Worm (Caenorhabditis elegans) whole organism, young adult: ENCODE data around the gene nhr-67.

Experiments used
- B0019.2 ChIP-seq: fragments of 200-800 bp; sonication (Bioruptor generic); conservative IDR thresholded peaks from 2 replicates; pipeline ENCODE4 v1.3.6; 2022; ENCODE audit warnings: missing genetic modification reagents, missing genetic modification characterization, missing compliant biosample characterization
- B0035.1 ChIP-seq: sonication (generic microtip); optimal IDR thresholded peaks from 2 replicates; lab custom pipeline; 2016; ENCODE audit warnings: missing genetic modification characterization, mild to moderate bottlenecking, missing compliant biosample characterization, missing genotype, missing genetic modification reagents
- F57A8.1 ChIP-seq: fragments of 200-800 bp; sonication (Bioruptor generic); optimal IDR thresholded peaks from 2 replicates; lab custom pipeline; 2018; ENCODE audit warnings: mild to moderate bottlenecking, missing genetic modification characterization, moderate library complexity, missing compliant biosample characterization
- K11D2.4 ChIP-seq: fragments of 200-800 bp; sonication (Bioruptor generic); IDR thresholded peaks from 2 replicates; pipeline ENCODE4 v1.3.6; 2022; ENCODE audit warnings: missing genetic modification reagents, missing genetic modification characterization, missing compliant biosample characterization
- Y53F4B.3 ChIP-seq: fragments of 200-800 bp; sonication (Bioruptor generic); IDR thresholded peaks from 2 replicates; pipeline ENCODE4 v1.3.6; 2022; ENCODE audit warnings: missing genetic modification reagents, missing genetic modification characterization, missing compliant biosample characterization
- ama-1 ChIP-seq, 3 experiments: fragments of 150-350 bp in 1 of 3; sonication (generic microtip) in 2 of 3; optimal IDR thresholded peaks; 2 replicates each; lab custom pipeline; 2014 to 2018; ENCODE audit warnings: missing biosample characterization in 2 of 3, missing genetic modification characterization in 2 of 3, missing genetic modification reagents in 2 of 3
- aptf-3 ChIP-seq: fragments of 200-800 bp; sonication (Bioruptor generic); IDR thresholded peaks from 2 replicates; pipeline ENCODE4 v1.3.6; 2022; ENCODE audit warnings: missing genetic modification characterization, missing compliant biosample characterization
- atf-7 ChIP-seq: sonication (generic microtip); optimal IDR thresholded peaks from 2 replicates; lab custom pipeline; 2017; ENCODE audit warnings: mild to moderate bottlenecking, missing genetic modification characterization, missing compliant biosample characterization
- bed-1 ChIP-seq: fragments of 200-800 bp; sonication (Bioruptor generic); IDR thresholded peaks from 2 replicates; pipeline ENCODE4 v1.3.6; 2022; ENCODE audit warnings: missing genetic modification reagents, missing genetic modification characterization, missing compliant biosample characterization
- ceh-79 ChIP-seq: sonication (generic microtip); optimal IDR thresholded peaks from 2 replicates; lab custom pipeline; 2017; ENCODE audit warnings: mild to moderate bottlenecking, missing genetic modification characterization, missing compliant biosample characterization
- die-1 ChIP-seq: sonication (generic microtip); optimal IDR thresholded peaks from 2 replicates; lab custom pipeline; 2016; ENCODE audit warnings: missing genotype, mild to moderate bottlenecking, missing genetic modification characterization, missing compliant biosample characterization
- dpff-1 ChIP-seq: sonication (generic microtip); optimal IDR thresholded peaks from 2 replicates; lab custom pipeline; 2017; ENCODE audit warnings: mild to moderate bottlenecking, missing genetic modification characterization, missing compliant biosample characterization
- efl-1 ChIP-seq: fragments of 150-350 bp; optimal IDR thresholded peaks from 2 replicates; lab custom pipeline; 2014; ENCODE audit warnings: missing biosample characterization, missing genetic modification reagents, missing genetic modification characterization
- egl-44 ChIP-seq: fragments of 200-800 bp; sonication (Bioruptor generic); IDR thresholded peaks from 2 replicates; pipeline ENCODE4 v1.3.6; 2022; ENCODE audit warnings: missing genetic modification reagents, missing genetic modification characterization, missing compliant biosample characterization
- ets-4 ChIP-seq: fragments of 200-800 bp; sonication (Bioruptor generic); optimal IDR thresholded peaks from 2 replicates; lab custom pipeline; 2018; ENCODE audit warnings: mild to moderate bottlenecking, missing genetic modification characterization, missing compliant biosample characterization
- fkh-3 ChIP-seq: sonication (generic microtip); optimal IDR thresholded peaks from 2 replicates; lab custom pipeline; 2016; ENCODE audit warnings: mild to moderate bottlenecking, missing genetic modification characterization, missing compliant biosample characterization
- hlh-12 ChIP-seq: sonication (generic microtip); optimal IDR thresholded peaks from 2 replicates; lab custom pipeline; 2016; ENCODE audit warnings: missing genetic modification characterization, missing compliant biosample characterization
- let-607 ChIP-seq, 2 experiments: fragments of 200-800 bp in 1 of 2; sonication (Bioruptor generic) in 1 of 2; sonication (generic microtip) in 1 of 2; optimal IDR thresholded peaks; 2 replicates each; lab custom pipeline; 2016 to 2018; ENCODE audit warnings: mild to moderate bottlenecking in 2 of 2, missing compliant biosample characterization in 2 of 2, missing genetic modification characterization in 2 of 2, moderate library complexity in 2 of 2, missing genotype in 1 of 2
- lin-54 ChIP-seq: fragments of 200-800 bp; sonication (Bioruptor generic); optimal IDR thresholded peaks from 2 replicates; lab custom pipeline; 2018; ENCODE audit warnings: mild to moderate bottlenecking, missing genetic modification characterization, missing compliant biosample characterization
- mel-28 ChIP-seq: sonication (generic microtip); optimal IDR thresholded peaks from 2 replicates; lab custom pipeline; 2016; ENCODE audit warnings: borderline replicate concordance, mild to moderate bottlenecking, missing genetic modification characterization, missing compliant biosample characterization
- nfyb-1 ChIP-seq: fragments of 200-800 bp; sonication (Bioruptor generic); IDR thresholded peaks from 2 replicates; pipeline ENCODE4 v1.3.6; 2022; ENCODE audit warnings: missing genetic modification reagents, missing genetic modification characterization, missing compliant biosample characterization
- nhr-80 ChIP-seq: sonication (generic microtip); optimal IDR thresholded peaks from 2 replicates; lab custom pipeline; 2016; ENCODE audit warnings: missing genetic modification characterization, missing compliant biosample characterization
- rcor-1 ChIP-seq: fragments of 200-800 bp; sonication (Bioruptor generic); IDR thresholded peaks from 2 replicates; pipeline ENCODE4 v1.3.6; 2022; ENCODE audit warnings: missing genetic modification reagents, missing genetic modification characterization, missing compliant biosample characterization
- snpc-4 ChIP-seq, 5 experiments: fragments of 150-350 bp in 1 of 5; sonication (generic microtip) in 4 of 5; optimal IDR thresholded peaks; 2 replicates each; lab custom pipeline; 2014 to 2018; ENCODE audit warnings: missing genetic modification characterization in 5 of 5, missing biosample characterization in 3 of 5, antibody characterized with exemption in 2 of 5, mild to moderate bottlenecking in 2 of 5, missing compliant biosample characterization in 2 of 5, missing genotype in 2 of 5, moderate library complexity in 2 of 5, missing genetic modification reagents in 1 of 5
- tlf-1 ChIP-seq: fragments of 200-800 bp; sonication (Bioruptor generic); optimal IDR thresholded peaks from 2 replicates; lab custom pipeline; 2018; ENCODE audit warnings: mild to moderate bottlenecking, missing genetic modification characterization, missing compliant biosample characterization
- unc-130 ChIP-seq: sonication (generic microtip); optimal IDR thresholded peaks from 2 replicates; lab custom pipeline; 2016; ENCODE audit warnings: missing genetic modification reagents, missing genetic modification characterization, missing compliant biosample characterization
- unc-62 ChIP-seq: fragments of 150-350 bp; optimal IDR thresholded peaks from 2 replicates; lab custom pipeline; 2014; ENCODE audit warnings: missing biosample characterization, missing genetic modification reagents, missing genetic modification characterization
- ztf-25 ChIP-seq: fragments of 200-800 bp; sonication (Bioruptor generic); IDR thresholded peaks from 2 replicates; pipeline ENCODE4 v1.3.6; 2022; ENCODE audit warnings: missing genetic modification reagents, missing genetic modification characterization, missing compliant biosample characterization
- ztf-26 ChIP-seq: sonication (generic microtip); optimal IDR thresholded peaks from 2 replicates; lab custom pipeline; 2017; ENCODE audit warnings: missing genetic modification characterization, missing compliant biosample characterization
- ztf-28 ChIP-seq: fragments of 200-800 bp; sonication (Bioruptor generic); IDR thresholded peaks from 2 replicates; pipeline ENCODE4 v1.3.6; 2022; ENCODE audit warnings: missing genetic modification reagents, missing genetic modification characterization, missing compliant biosample characterization
- ztf-6 ChIP-seq: fragments of 200-800 bp; sonication (Bioruptor generic); IDR thresholded peaks from 2 replicates; pipeline ENCODE4 v1.3.6; 2022; ENCODE audit warnings: missing genetic modification reagents, missing genetic modification characterization, missing compliant biosample characterization

nhr-67 gene

ce11 chrIV:11212978-11213377 lies 43.4 kb downstream of the nhr-67 start:
- TF ChIP-seq hlh-12 (tag; lab: Kevin White, UChicago) (no peak), rcor-1 (GFP tag; lab: Robert Waterston, UW) (no peak), atf-7 (no peak), B0035.1 (tag; lab: Kevin White, UChicago) (no peak), ztf-26 (no peak), K11D2.4 (GFP tag; lab: Robert Waterston, UW) (no peak), lin-54 (GFP tag; lab: Kevin White, UChicago) (no peak), efl-1 (GFP tag; lab: Kevin White, UChicago) (no peak), mel-28 (tag; lab: Kevin White, UChicago) (no peak), tlf-1 (GFP tag; lab: Kevin White, UChicago) (no peak), nhr-80 (tag; lab: Kevin White, UChicago) (no peak), B0019.2 (GFP tag; lab: Robert Waterston, UW) (no peak), Y53F4B.3 (no peak), ets-4 (GFP tag; lab: Kevin White, UChicago) (no peak), ama-1 (optimal IDR thresholded peaks at IDR 0.05; lab: Kevin White, UChicago) (no peak), ama-1 (GFP tag; optimal IDR thresholded peaks at IDR 0.05; lab: Kevin White, UChicago) (no peak), dpff-1 (tag; lab: Kevin White, UChicago) (no peak), ztf-25 (no peak), bed-1 (GFP tag; lab: Robert Waterston, UW) (no peak), die-1 (tag; lab: Kevin White, UChicago) (no peak)

- no peak for TF ChIP-seq ztf-6 (GFP tag; lab: Robert Waterston, UW)
Measured at ce11 chrIV:11218037-11218436, 48.5 kb downstream of the nhr-67 start, which contains the start of gene zip-6. zip-6 (minus strand) TSS chrIV:11218137.

ce11 chrIV:11223878-11224277 lies 54.3 kb downstream of the nhr-67 start, which contains the start of gene C29F4.3:
C29F4.3 (minus strand) TSS chrIV:11223978.
- no peak for TF ChIP-seq F57A8.1 (GFP tag; lab: Kevin White, UChicago)
- TF ChIP-seq ceh-79: no peak
- TF ChIP-seq unc-130 (GFP tag; lab: Kevin White, UChicago): no peak
- TF ChIP-seq B0035.1 (tag; lab: Kevin White, UChicago): no peak
- TF ChIP-seq egl-44 (GFP tag; lab: Robert Waterston, UW): no peak
- TF ChIP-seq unc-62 (GFP tag; lab: Kevin White, UChicago): no peak
- TF ChIP-seq nfyb-1 (GFP tag; lab: Robert Waterston, UW): no peak
- no peak for TF ChIP-seq efl-1 (GFP tag; lab: Kevin White, UChicago)
- TF ChIP-seq let-607 (tag; optimal IDR thresholded peaks at IDR 0.05; lab: Kevin White, UChicago): no peak
- no peak for TF ChIP-seq fkh-3
- TF ChIP-seq aptf-3 (GFP tag; lab: Robert Waterston, UW): no peak
- no peak for TF ChIP-seq snpc-4 (GFP tag; optimal IDR thresholded peaks at IDR 0.05; lab: Kevin White, UChicago)
- no peak for TF ChIP-seq snpc-4 (tag; optimal IDR thresholded peaks at IDR 0.05; lab: Kevin White, UChicago)
- no peak for TF ChIP-seq ztf-28
